Fruit fly (Drosophila melanogaster) whole organism, embryonic: ENCODE measurements around the gene CG33923.

ENCODE experiments used
- Adf1 ChIP-seq: fragments of 200-800 bp; sonication (Bioruptor generic); IDR thresholded peaks from 2 replicates; pipeline ENCODE4 v1.3.6; 2022; ENCODE audit warnings: missing biosample characterization, missing genetic modification characterization
- CG11560 ChIP-seq: fragments of 200-800 bp; sonication (Bioruptor generic); IDR thresholded peaks from 3 replicates; pipeline ENCODE4 v1.3.6; 2022; ENCODE audit warnings: missing biosample characterization, missing genetic modification characterization
- CG12155 ChIP-seq: fragments of 200-800 bp; sonication (Bioruptor generic); optimal IDR thresholded peaks from 3 replicates; lab custom pipeline; 2016; ENCODE audit warnings: missing biosample characterization, missing genetic modification characterization
- CG12744 ChIP-seq: fragments of 200-800 bp; sonication (Bioruptor generic); optimal IDR thresholded peaks from 2 replicates; lab custom pipeline; 2016; ENCODE audit warnings: missing biosample characterization, missing genetic modification characterization
- CG14965 ChIP-seq: fragments of 200-800 bp; sonication (Bioruptor generic); optimal IDR thresholded peaks from 2 replicates; lab custom pipeline; 2016; ENCODE audit warnings: missing biosample characterization, missing genetic modification characterization, borderline replicate concordance
- CG15011 ChIP-seq: fragments of 200-800 bp; sonication (Bioruptor generic); optimal IDR thresholded peaks from 3 replicates; lab custom pipeline; 2018; ENCODE audit warnings: missing biosample characterization, mild to moderate bottlenecking, missing genetic modification characterization
- CG15269 ChIP-seq: fragments of 200-800 bp; sonication (Bioruptor generic); optimal IDR thresholded peaks from 2 replicates; lab custom pipeline; 2018; ENCODE audit warnings: missing biosample characterization, mild to moderate bottlenecking, missing genetic modification characterization, moderate library complexity
- CG1603 ChIP-seq: fragments of 200-800 bp; sonication (Bioruptor generic); optimal IDR thresholded peaks from 2 replicates; lab custom pipeline; 2019; ENCODE audit warnings: missing biosample characterization, mild to moderate bottlenecking, missing genetic modification characterization, moderate library complexity
- CG16815 ChIP-seq: fragments of 200-800 bp; sonication (Bioruptor generic); optimal IDR thresholded peaks from 3 replicates; lab custom pipeline; 2017; ENCODE audit warnings: missing biosample characterization, mild to moderate bottlenecking, missing genetic modification characterization
- CG17568 ChIP-seq: fragments of 200-800 bp; sonication (Bioruptor generic); optimal IDR thresholded peaks from 2 replicates; lab custom pipeline; 2018; ENCODE audit warnings: missing biosample characterization, mild to moderate bottlenecking, missing genetic modification characterization, moderate library complexity
- CG18262 ChIP-seq: fragments of 200-800 bp; optimal IDR thresholded peaks from 3 replicates; lab custom pipeline; 2019; ENCODE audit warnings: missing biosample characterization, mild to moderate bottlenecking, missing genetic modification characterization, moderate library complexity
- CG34224 ChIP-seq: fragments of 200-800 bp; sonication (Bioruptor generic); IDR thresholded peaks from 3 replicates; pipeline ENCODE4 v1.3.6; 2022; ENCODE audit warnings: missing biosample characterization, missing genetic modification characterization; ENCODE audit not compliant: partially characterized antibody
- CG3847 ChIP-seq: fragments of 200-800 bp; sonication (Bioruptor generic); IDR thresholded peaks from 2 replicates; pipeline ENCODE4 v1.3.6; 2022; ENCODE audit warnings: missing biosample characterization, missing genetic modification characterization
- CG4282 ChIP-seq: fragments of 200-800 bp; sonication (Bioruptor generic); optimal IDR thresholded peaks from 2 replicates; lab custom pipeline; 2016; ENCODE audit warnings: missing biosample characterization, missing genetic modification characterization
- CG4820 ChIP-seq: fragments of 200-800 bp; sonication (Bioruptor generic); optimal IDR thresholded peaks from 3 replicates; lab custom pipeline; 2016; ENCODE audit warnings: missing biosample characterization, missing genetic modification characterization
- CG5180 ChIP-seq: fragments of 200-800 bp; sonication (Bioruptor generic); optimal IDR thresholded peaks from 3 replicates; lab custom pipeline; 2017; ENCODE audit warnings: missing biosample characterization, missing genetic modification characterization, mild to moderate bottlenecking, moderate library complexity, missing genetic modification reagents
- CG6813 ChIP-seq: fragments of 200-800 bp; sonication (Bioruptor generic); optimal IDR thresholded peaks from 2 replicates; lab custom pipeline; 2017; ENCODE audit warnings: missing biosample characterization, missing genetic modification characterization, mild to moderate bottlenecking, moderate library complexity, missing genetic modification reagents
- CG7839 ChIP-seq: fragments of 200-800 bp; sonication (Bioruptor generic); optimal IDR thresholded peaks from 3 replicates; lab custom pipeline; 2018; ENCODE audit warnings: missing biosample characterization, mild to moderate bottlenecking, missing genetic modification characterization, moderate library complexity
- CG8478 ChIP-seq: fragments of >200 bp; optimal IDR thresholded peaks from 2 replicates; lab custom pipeline; 2018
- CG9797 ChIP-seq: fragments of 200-800 bp; sonication (Bioruptor generic); optimal IDR thresholded peaks from 3 replicates; lab custom pipeline; 2018; ENCODE audit warnings: missing biosample characterization, mild to moderate bottlenecking, missing genetic modification characterization
- CTCF ChIP-seq: fragments of 200-800 bp; sonication (Bioruptor generic); optimal IDR thresholded peaks from 2 replicates; lab custom pipeline; 2017; ENCODE audit warnings: missing biosample characterization, mild to moderate bottlenecking, missing genetic modification characterization, moderate library complexity
- Dek ChIP-seq: fragments of 200-800 bp; sonication (Bioruptor generic); optimal IDR thresholded peaks from 3 replicates; lab custom pipeline; 2019; ENCODE audit warnings: missing biosample characterization, mild to moderate bottlenecking, missing genetic modification characterization, moderate library complexity
- Fer3 ChIP-seq: fragments of 200-800 bp; sonication (Bioruptor generic); optimal IDR thresholded peaks from 2 replicates; lab custom pipeline; 2018; ENCODE audit warnings: missing biosample characterization, mild to moderate bottlenecking, missing genetic modification characterization, moderate library complexity
- Kr ChIP-seq: fragments of 200-800 bp; sonication (Bioruptor generic); optimal IDR thresholded peaks from 2 replicates; lab custom pipeline; 2017; ENCODE audit warnings: missing biosample characterization, mild to moderate bottlenecking, missing genetic modification characterization
- Myb ChIP-seq: fragments of 200-800 bp; sonication (Bioruptor generic); optimal IDR thresholded peaks from 2 replicates; lab custom pipeline; 2016; ENCODE audit warnings: missing biosample characterization, missing genetic modification characterization
- Oaz ChIP-seq: fragments of 200-800 bp; sonication (Bioruptor generic); IDR thresholded peaks from 2 replicates; pipeline ENCODE4 v1.3.6; 2022; ENCODE audit warnings: missing biosample characterization, missing genetic modification characterization
- Oli ChIP-seq: fragments of 200-800 bp; sonication (Bioruptor generic); optimal IDR thresholded peaks from 2 replicates; lab custom pipeline; 2018; ENCODE audit warnings: missing biosample characterization, mild to moderate bottlenecking, missing genetic modification characterization, moderate library complexity
- Side ChIP-seq: fragments of 200-800 bp; sonication (Bioruptor generic); optimal IDR thresholded peaks from 2 replicates; lab custom pipeline; 2016; ENCODE audit warnings: missing biosample characterization, missing genetic modification characterization
- Trl ChIP-seq, 3 experiments: fragments of >200 bp in 2 of 3; fragments of 200-800 bp in 1 of 3; sonication (Bioruptor generic) in 1 of 3; optimal IDR thresholded peaks; 2 replicates in 1 of 3; 3 replicates in 2 of 3; lab custom pipeline; 2016 to 2017; ENCODE audit warnings: missing biosample characterization in 1 of 3, missing genetic modification characterization in 1 of 3
- al ChIP-seq: fragments of 200-800 bp; sonication (Bioruptor generic); IDR thresholded peaks from 2 replicates; pipeline ENCODE4 v1.3.6; 2022; ENCODE audit warnings: missing biosample characterization, missing genetic modification characterization
- bcd ChIP-seq: fragments of 200-800 bp; sonication (Bioruptor generic); optimal IDR thresholded peaks from 2 replicates; lab custom pipeline; 2017; ENCODE audit warnings: missing biosample characterization, mild to moderate bottlenecking, missing genetic modification characterization
- crc ChIP-seq: fragments of 200-800 bp; sonication (Bioruptor generic); optimal IDR thresholded peaks from 2 replicates; lab custom pipeline; 2016; ENCODE audit warnings: missing biosample characterization, missing genetic modification characterization
- dmrt11E ChIP-seq: fragments of 200-800 bp; sonication (Bioruptor generic); optimal IDR thresholded peaks from 3 replicates; lab custom pipeline; 2018; ENCODE audit warnings: missing biosample characterization, mild to moderate bottlenecking, missing genetic modification characterization, moderate library complexity
- eve ChIP-seq, 2 experiments: fragments of >200 bp; optimal IDR thresholded peaks; 2 replicates each; lab custom pipeline; 2017; ENCODE audit warnings: missing biosample characterization in 2 of 2, missing genetic modification characterization in 2 of 2
- ewg ChIP-seq: fragments of 200-800 bp; sonication (Bioruptor generic); optimal IDR thresholded peaks from 3 replicates; lab custom pipeline; 2017; ENCODE audit warnings: mild to moderate bottlenecking, missing biosample characterization, missing genetic modification reagents, missing genetic modification characterization
- exex ChIP-seq: fragments of 200-800 bp; sonication (Bioruptor generic); optimal IDR thresholded peaks from 4 replicates; lab custom pipeline; 2018; ENCODE audit warnings: missing biosample characterization, mild to moderate bottlenecking, missing genetic modification characterization, moderate library complexity
- eyg ChIP-seq: fragments of 200-800 bp; sonication (Bioruptor generic); optimal IDR thresholded peaks from 3 replicates; lab custom pipeline; 2016; ENCODE audit warnings: missing biosample characterization, missing genetic modification characterization
- fd64A ChIP-seq: fragments of 200-800 bp; sonication (Bioruptor generic); optimal IDR thresholded peaks from 3 replicates; lab custom pipeline; 2018; ENCODE audit warnings: missing biosample characterization, mild to moderate bottlenecking, missing genetic modification characterization
- gcm2 ChIP-seq: fragments of 200-800 bp; sonication (Bioruptor generic); optimal IDR thresholded peaks from 2 replicates; lab custom pipeline; 2016; ENCODE audit warnings: missing biosample characterization, missing genetic modification characterization
- gsb-n ChIP-seq: fragments of 200-800 bp; sonication (Bioruptor generic); optimal IDR thresholded peaks from 3 replicates; lab custom pipeline; 2018; ENCODE audit warnings: missing biosample characterization, mild to moderate bottlenecking, missing genetic modification characterization
- hbn ChIP-seq: fragments of 200-800 bp; sonication (Bioruptor generic); IDR thresholded peaks from 2 replicates; pipeline ENCODE4 v1.3.6; 2022; ENCODE audit warnings: missing biosample characterization, missing genetic modification characterization; ENCODE audit not compliant: partially characterized antibody
- hth ChIP-seq: fragments of >200 bp; optimal IDR thresholded peaks from 2 replicates; lab custom pipeline; 2017; ENCODE audit warnings: inconsistent platforms
- inv ChIP-seq: fragments of 200-800 bp; sonication (Bioruptor generic); IDR thresholded peaks from 2 replicates; pipeline ENCODE4 v1.3.6; 2022; ENCODE audit warnings: missing biosample characterization, missing genetic modification characterization; ENCODE audit not compliant: partially characterized antibody
- lab ChIP-seq: fragments of 200-800 bp; sonication (Bioruptor generic); optimal IDR thresholded peaks from 3 replicates; lab custom pipeline; 2017; ENCODE audit warnings: missing biosample characterization, missing genetic modification characterization, mild to moderate bottlenecking, moderate library complexity, missing genetic modification reagents
- nerfin-2 ChIP-seq: fragments of 200-800 bp; sonication (Bioruptor generic); IDR thresholded peaks from 2 replicates; pipeline ENCODE4 v1.3.6; 2022; ENCODE audit warnings: missing biosample characterization, missing genetic modification characterization; ENCODE audit not compliant: partially characterized antibody
- oc ChIP-seq: fragments of 200-800 bp; sonication (Bioruptor generic); optimal IDR thresholded peaks from 2 replicates; lab custom pipeline; 2018; ENCODE audit warnings: missing biosample characterization, mild to moderate bottlenecking, missing genetic modification characterization, moderate library complexity
- sens ChIP-seq: fragments of 200-800 bp; sonication (Bioruptor generic); peaks from one replicate; lab custom pipeline; 2016; ENCODE audit warnings: missing biosample characterization, missing genetic modification characterization
- twi ChIP-seq: fragments of 200-800 bp; optimal IDR thresholded peaks from 2 replicates; lab custom pipeline; 2019; ENCODE audit warnings: missing biosample characterization, mild to moderate bottlenecking, missing genetic modification characterization, moderate library complexity
- zen ChIP-seq: fragments of 200-800 bp; sonication (Bioruptor generic); optimal IDR thresholded peaks from 3 replicates; lab custom pipeline; 2018; ENCODE audit warnings: missing biosample characterization, mild to moderate bottlenecking, missing genetic modification characterization, moderate library complexity

CG33923 gene

dm6 chr2L:1352768-1353167 lies 10.9 kb upstream of the CG33923 start, which contains the start of gene CG5556:
Gene CG5556, minus strand, starts transcription at chr2L:1352868.
- no peak for TF ChIP-seq CG15269
- no peak for TF ChIP-seq eyg (GFP tag; lab: Kevin White, UChicago)
- no peak for TF ChIP-seq bcd (GFP tag; lab: Kevin White, UChicago)
- TF ChIP-seq Fer3 = no peak
- TF ChIP-seq CG5180 (GFP tag; lab: Kevin White, UChicago) = no peak
- no peak for TF ChIP-seq hth (lab: Kevin White, UChicago)
- TF ChIP-seq CG6813 (GFP tag; lab: Kevin White, UChicago) = no peak

DNA sequence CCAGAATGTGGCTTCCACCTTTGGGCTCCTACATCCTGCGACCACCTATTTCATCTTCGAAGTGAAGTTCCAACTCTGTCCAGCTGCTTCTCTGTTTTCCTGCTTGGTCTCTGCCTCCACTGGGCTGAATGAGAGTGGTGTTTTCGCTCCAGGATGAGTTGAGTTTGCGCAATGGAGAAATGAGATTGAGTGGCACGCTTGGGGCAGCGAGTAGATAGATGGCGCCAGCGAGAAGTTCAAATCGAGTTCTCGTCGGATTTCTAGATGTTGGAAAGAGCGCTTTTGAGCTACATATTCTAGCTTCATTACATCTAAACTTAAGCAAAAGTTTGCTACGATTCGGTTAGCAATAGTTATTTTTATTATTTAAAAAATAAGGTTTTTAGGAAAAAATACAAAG lies 4.1 kb upstream of the CG33923 start:
- no peak for TF ChIP-seq CG34224 (GFP tag; lab: Robert Waterston, UW)
- TF ChIP-seq CTCF (GFP tag; lab: Kevin White, UChicago) = peak; percentile 80
- TF ChIP-seq lab (GFP tag; lab: Kevin White, UChicago) = no peak
- TF ChIP-seq Trl (optimal IDR thresholded peaks at IDR 0.05; lab: Kevin White, UChicago) = peak; percentile 3 to 5
- no peak for TF ChIP-seq Trl (GFP tag; optimal IDR thresholded peaks at IDR 0.05; lab: Kevin White, UChicago)
- peak; percentile 50 for TF ChIP-seq CG12155 (GFP tag; lab: Kevin White, UChicago)
- TF ChIP-seq eve (GFP tag; optimal IDR thresholded peaks at IDR 0.05; lab: Kevin White, UChicago) = no peak
- no peak for TF ChIP-seq sens
- no peak for TF ChIP-seq CG15011 (GFP tag; lab: Kevin White, UChicago)
- TF ChIP-seq fd64A = no peak
- no peak for TF ChIP-seq inv (GFP tag; lab: Robert Waterston, UW)
- no peak for TF ChIP-seq zen (tag; lab: Kevin White, UChicago)
- no peak for TF ChIP-seq Side (GFP tag; lab: Kevin White, UChicago)
- no peak for TF ChIP-seq CG4820 (GFP tag; lab: Kevin White, UChicago)
- no peak for TF ChIP-seq twi
- TF ChIP-seq CG11560 (tag; lab: Robert Waterston, UW) = no peak
- TF ChIP-seq gsb-n (tag; lab: Kevin White, UChicago) = no peak
- no peak for TF ChIP-seq Dek (tag; lab: Kevin White, UChicago)
- no peak for TF ChIP-seq CG14965 (GFP tag; lab: Kevin White, UChicago)
- no peak for TF ChIP-seq dmrt11E (tag; lab: Kevin White, UChicago)
- TF ChIP-seq ewg = peak; percentile 90
- TF ChIP-seq nerfin-2 (GFP tag; lab: Robert Waterston, UW) = no peak
- no peak for TF ChIP-seq crc (GFP tag; lab: Kevin White, UChicago)
- no peak for TF ChIP-seq CG7839
- TF ChIP-seq CG12744 (GFP tag; lab: Kevin White, UChicago) = no peak
- no peak for TF ChIP-seq CG16815
- no peak for TF ChIP-seq exex (tag; lab: Kevin White, UChicago)
- TF ChIP-seq Kr (GFP tag; lab: Kevin White, UChicago) = no peak
- no peak for TF ChIP-seq CG1603 (tag; lab: Kevin White, UChicago)

DNA sequence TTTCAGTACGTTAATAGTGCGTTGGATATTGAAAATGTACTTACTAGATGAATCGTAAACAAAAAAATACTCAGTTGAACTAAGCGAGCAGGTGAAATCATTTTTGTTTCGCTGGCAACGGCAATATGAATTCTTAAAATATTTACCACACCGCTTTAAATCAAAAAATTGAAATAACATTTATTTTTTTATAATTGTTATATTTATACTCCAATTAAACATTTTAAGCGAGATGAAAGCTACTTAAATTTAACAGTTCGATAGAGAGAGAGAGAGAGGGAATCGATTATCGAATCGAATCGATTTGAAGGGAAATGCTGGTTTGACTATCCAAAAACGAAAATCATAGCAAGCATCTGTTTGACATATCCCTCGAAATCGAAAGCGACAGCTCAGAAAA lies 2.2 kb upstream of the CG33923 start, which contains the start of the genes CG33922 and Cdlc2:
TSS of gene CG33922 (minus strand) at position 101 of the 400 bp plus-strand sequence.
TSS of gene Cdlc2 (plus strand) at position 330 of the 400 bp plus-strand sequence.
- no peak for TF ChIP-seq CG8478 (lab: Kevin White, UChicago)
- TF ChIP-seq CG3847 (GFP tag; lab: Robert Waterston, UW) = no peak
- no peak for TF ChIP-seq al (GFP tag; lab: Robert Waterston, UW)
- TF ChIP-seq CG9797 (GFP tag; lab: Kevin White, UChicago) = no peak
- no peak for TF ChIP-seq CG4282 (GFP tag; lab: Kevin White, UChicago)
- no peak for TF ChIP-seq hbn (GFP tag; lab: Robert Waterston, UW)
- no peak for TF ChIP-seq CG15011 (GFP tag; lab: Kevin White, UChicago)
- TF ChIP-seq Oaz (GFP tag; lab: Robert Waterston, UW) = no peak
- no peak for TF ChIP-seq Oli (tag; lab: Kevin White, UChicago)
- TF ChIP-seq Myb (GFP tag; lab: Kevin White, UChicago) = no peak
- TF ChIP-seq oc (tag; lab: Kevin White, UChicago) = no peak
- TF ChIP-seq CG18262 (tag; lab: Kevin White, UChicago) = no peak
- TF ChIP-seq Trl (optimal IDR thresholded peaks at IDR 0.05; lab: Kevin White, UChicago) = no peak
- no peak for TF ChIP-seq Trl (GFP tag; optimal IDR thresholded peaks at IDR 0.05; lab: Kevin White, UChicago)
- TF ChIP-seq CG17568 = no peak
- no peak for TF ChIP-seq Adf1 (GFP tag; lab: Robert Waterston, UW)
- no peak for TF ChIP-seq gcm2 (GFP tag; lab: Kevin White, UChicago)
